Worm (Caenorhabditis elegans): ENCODE results near the gene F18C5.9.
A peak's percentile ranks its signal among the peaks of the same experiment; 100 is the strongest.

F18C5.9 gene

DNA sequence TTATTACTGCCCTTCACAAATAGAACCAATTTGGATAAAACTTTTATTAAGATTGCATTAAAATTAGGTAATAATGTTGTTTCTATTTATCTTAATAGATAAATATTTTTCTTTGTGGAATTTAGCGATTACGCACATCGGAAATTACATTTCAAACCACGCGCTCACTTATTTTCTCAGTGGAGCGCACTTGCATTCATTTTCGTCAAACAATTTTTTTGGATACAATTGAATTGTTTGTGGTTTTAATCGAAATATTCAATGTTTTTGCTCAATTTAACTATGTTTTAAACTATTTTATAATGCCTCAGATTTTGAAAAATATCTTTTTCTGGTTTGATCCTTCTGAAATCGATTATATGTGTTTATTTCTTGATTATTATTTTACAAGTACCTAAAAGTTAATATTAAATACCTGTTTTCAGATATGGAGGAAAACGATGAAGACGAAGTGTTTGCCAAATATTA, 30.9 kb upstream of the F18C5.9 start, which contains the start of gene utp-20 (continued):
- TF ChIP-seq tlp-1 (tag; optimal IDR thresholded peaks at IDR 0.05) (no peak), lir-3 (tag; optimal IDR thresholded peaks at IDR 0.05; ENCODE audit: poor library complexity) (no peak), unc-130 (tag; optimal IDR thresholded peaks at IDR 0.05) (peak; percentile 19), fos-1 (tag; optimal IDR thresholded peaks at IDR 0.05) (no peak), Y116A8C.19 (tag; optimal IDR thresholded peaks at IDR 0.05; ENCODE audit: borderline replicate concordance) (no peak), ztf-4 (tag; optimal IDR thresholded peaks at IDR 0.05) (no peak), irx-1 (tag; optimal IDR thresholded peaks at IDR 0.05) (no peak), nhr-90 (tag; optimal IDR thresholded peaks at IDR 0.05; ENCODE audit: poor library complexity) (peak; percentile 55), C16A3.4 (tag; optimal IDR thresholded peaks at IDR 0.05) (peak; percentile 83), C34B4.2 (tag; optimal IDR thresholded peaks at IDR 0.05) (no peak), ztf-11 (tag; optimal IDR thresholded peaks at IDR 0.05) (no peak), elt-3 (tag; optimal IDR thresholded peaks at IDR 0.05) (peak in 1 of 6 experiments; percentile 35), xbp-1 (tag; optimal IDR thresholded peaks at IDR 0.05) (peak; percentile 56), zip-4 (GFP tag; optimal IDR thresholded peaks at IDR 0.05) (no peak), rnt-1 (tag; optimal IDR thresholded peaks at IDR 0.05) (peak; percentile 52), zag-1 (tag; optimal IDR thresholded peaks at IDR 0.05) (no peak)

- TF ChIP-seq elt-3 (tag; optimal IDR thresholded peaks at IDR 0.05) (no peak), lin-14 (GFP tag; optimal IDR thresholded peaks at IDR 0.05) (peak; percentile 19), grh-1 (GFP tag; IDR thresholded peaks at IDR 0.05) (no peak)
Observed at ce11 chrII:6544842-6545410, 22.0 kb upstream of the F18C5.9 start, which contains the start of gene lron-15. TSS of gene lron-15 (minus strand) at chrII:6544892.

DNA sequence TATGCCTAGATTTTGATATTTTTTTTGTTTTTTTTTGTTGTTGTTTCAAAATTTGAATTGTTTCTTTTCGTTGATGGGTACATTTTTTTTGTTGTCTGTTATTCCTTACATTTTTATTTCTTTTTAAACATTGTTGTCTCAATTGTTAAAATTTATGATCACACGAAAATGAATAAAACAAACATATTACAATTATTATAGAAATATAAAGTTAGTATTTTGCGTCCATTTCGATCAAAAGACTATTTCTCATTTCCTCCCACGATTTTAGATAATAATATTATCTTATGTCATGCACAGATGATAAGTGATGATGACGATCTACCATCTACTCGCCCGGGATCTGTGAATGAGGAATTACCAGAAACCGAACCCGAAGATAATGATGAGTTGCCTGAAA, 12.3 kb upstream of the F18C5.9 start, which contains the start of gene wrn-1:
Gene wrn-1, plus strand, starts transcription at position 301 of the 400 bp plus-strand sequence.
- TF ChIP-seq pag-3 (tag; optimal IDR thresholded peaks at IDR 0.05; ENCODE audit: borderline replicate concordance, insufficient read depth), result no peak
- no peak for TF ChIP-seq lin-15B (tag; optimal IDR thresholded peaks at IDR 0.05)
- TF ChIP-seq ceh-82 (tag; optimal IDR thresholded peaks at IDR 0.05), result no peak
- TF ChIP-seq C34B4.2 (tag; optimal IDR thresholded peaks at IDR 0.05), result no peak
- TF ChIP-seq elt-2 (tag; optimal IDR thresholded peaks at IDR 0.05), result no peak
- no peak for TF ChIP-seq F16B12.6 (tag; optimal IDR thresholded peaks at IDR 0.05)
- TF ChIP-seq mep-1 (tag; optimal IDR thresholded peaks at IDR 0.05), result no peak
- no peak for TF ChIP-seq nhr-20 (tag; optimal IDR thresholded peaks at IDR 0.05)
- no peak for TF ChIP-seq tlp-1 (tag; optimal IDR thresholded peaks at IDR 0.05)
- no peak for TF ChIP-seq dsc-1 (tag; optimal IDR thresholded peaks at IDR 0.05)
- no peak for TF ChIP-seq lin-13 (GFP tag; optimal IDR thresholded peaks at IDR 0.05)
- no peak for TF ChIP-seq egl-27 (tag; optimal IDR thresholded peaks at IDR 0.05)
- no peak for TF ChIP-seq ceh-88 (GFP tag; IDR thresholded peaks at IDR 0.05)
- TF ChIP-seq snu-23 (GFP tag; optimal IDR thresholded peaks at IDR 0.05), result no peak
- TF ChIP-seq sup-37 (GFP tag; optimal IDR thresholded peaks at IDR 0.05), result no peak

DNA sequence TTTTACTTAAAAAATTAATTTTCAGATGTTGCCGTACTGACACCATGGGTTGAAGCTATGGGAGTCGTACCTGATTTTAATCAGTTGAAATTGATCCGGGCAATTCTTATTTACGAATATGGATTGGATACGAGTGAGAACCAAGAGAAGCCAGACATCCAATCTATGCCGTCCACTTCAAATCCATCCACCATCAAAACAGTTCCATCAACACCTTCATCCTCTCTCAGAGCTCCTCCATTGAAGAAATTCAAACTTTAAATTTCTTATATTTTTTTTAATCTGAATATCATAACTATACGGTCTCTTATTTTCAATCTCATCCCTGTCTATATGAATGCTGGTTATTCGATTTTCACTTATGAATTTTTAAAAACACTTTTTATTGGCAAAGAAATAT, 8.0 kb upstream of the F18C5.9 start:
- TF ChIP-seq nhr-84 (tag; optimal IDR thresholded peaks at IDR 0.05) (no peak), ceh-90 (tag; optimal IDR thresholded peaks at IDR 0.05) (no peak), ztf-4 (tag; optimal IDR thresholded peaks at IDR 0.05) (no peak), tlp-1 (tag; optimal IDR thresholded peaks at IDR 0.05) (no peak), efl-1 (optimal IDR thresholded peaks at IDR 0.05) (no peak), efl-1 (GFP tag; optimal IDR thresholded peaks at IDR 0.05 in 1 of 2) (peak in 1 of 2 experiments; percentile 14), rnt-1 (tag; optimal IDR thresholded peaks at IDR 0.05) (no peak), sox-4 (tag; optimal IDR thresholded peaks at IDR 0.05) (no peak), ama-1 (optimal IDR thresholded peaks at IDR 0.05) (peak; percentile 64), snpc-4 (tag; optimal IDR thresholded peaks at IDR 0.05) (no peak), pqm-1 (tag; optimal IDR thresholded peaks at IDR 0.05) (no peak), elt-2 (tag; optimal IDR thresholded peaks at IDR 0.05) (no peak), nhr-28 (tag; optimal IDR thresholded peaks at IDR 0.05) (no peak), vab-15 (tag; optimal IDR thresholded peaks at IDR 0.05) (no peak), dsc-1 (tag; optimal IDR thresholded peaks at IDR 0.05) (no peak), lin-35 (GFP tag; optimal IDR thresholded peaks at IDR 0.05) (peak in 1 of 2 experiments; percentile 19), dpl-1 (GFP tag; optimal IDR thresholded peaks at IDR 0.05) (no peak), lin-39 (tag; optimal IDR thresholded peaks at IDR 0.05) (no peak), nhr-237 (tag; optimal IDR thresholded peaks at IDR 0.05) (no peak), snu-23 (GFP tag; optimal IDR thresholded peaks at IDR 0.05) (no peak)

Measured in whole organism, L1 larva.